Worm (Caenorhabditis elegans) whole organism, young adult: ENCODE measurements around the gene elo-6.

ENCODE experiments used
- C06A6.2 ChIP-seq: fragments of 200-800 bp; sonication (Bioruptor generic); conservative IDR thresholded peaks from 2 replicates; pipeline ENCODE4 v1.3.6; 2022; ENCODE audit warnings: missing genetic modification characterization, missing compliant biosample characterization
- F33H1.4 ChIP-seq: fragments of 200-800 bp; sonication (Bioruptor generic); IDR thresholded peaks from 2 replicates; pipeline ENCODE4 v1.3.6; 2022; ENCODE audit warnings: missing genetic modification reagents, missing genetic modification characterization, missing compliant biosample characterization
- F52B5.7 ChIP-seq: sonication (generic microtip); optimal IDR thresholded peaks from 2 replicates; lab custom pipeline; 2016; ENCODE audit warnings: mild to moderate bottlenecking, missing genetic modification characterization, missing compliant biosample characterization
- K11D2.4 ChIP-seq: fragments of 200-800 bp; sonication (Bioruptor generic); IDR thresholded peaks from 2 replicates; pipeline ENCODE4 v1.3.6; 2022; ENCODE audit warnings: missing genetic modification reagents, missing genetic modification characterization, missing compliant biosample characterization
- K12H6.12 ChIP-seq: fragments of 200-800 bp; sonication (Bioruptor generic); optimal IDR thresholded peaks from 2 replicates; lab custom pipeline; 2018; ENCODE audit warnings: mild to moderate bottlenecking, missing genetic modification characterization, missing compliant biosample characterization
- Y79H2A.3 ChIP-seq: fragments of 200-800 bp; sonication (Bioruptor generic); conservative IDR thresholded peaks from 2 replicates; pipeline ENCODE4 v1.3.6; 2022; ENCODE audit warnings: missing genetic modification reagents, missing genetic modification characterization, missing compliant biosample characterization
- ama-1 ChIP-seq, 3 experiments: fragments of 150-350 bp in 1 of 3; sonication (generic microtip) in 2 of 3; optimal IDR thresholded peaks; 2 replicates each; lab custom pipeline; 2014 to 2018; ENCODE audit warnings: missing biosample characterization in 2 of 3, missing genetic modification characterization in 2 of 3, missing genetic modification reagents in 2 of 3
- aptf-3 ChIP-seq: fragments of 200-800 bp; sonication (Bioruptor generic); IDR thresholded peaks from 2 replicates; pipeline ENCODE4 v1.3.6; 2022; ENCODE audit warnings: missing genetic modification characterization, missing compliant biosample characterization
- atf-7 ChIP-seq: sonication (generic microtip); optimal IDR thresholded peaks from 2 replicates; lab custom pipeline; 2017; ENCODE audit warnings: mild to moderate bottlenecking, missing genetic modification characterization, missing compliant biosample characterization
- ccch-3 ChIP-seq: fragments of 200-800 bp; sonication (Bioruptor generic); optimal IDR thresholded peaks from 2 replicates; lab custom pipeline; 2018; ENCODE audit warnings: mild to moderate bottlenecking, missing genetic modification characterization, missing compliant biosample characterization
- cebp-1 ChIP-seq, 2 experiments: fragments of 200-800 bp in 1 of 2; sonication (Bioruptor generic) in 1 of 2; sonication (generic microtip) in 1 of 2; IDR thresholded peaks in 1 of 2; optimal IDR thresholded peaks in 1 of 2; 2 replicates each; pipeline versions ENCODE4 v1.3.6 to Lab custom; 2017 to 2022; ENCODE audit warnings: missing compliant biosample characterization in 2 of 2, missing genetic modification characterization in 2 of 2, mild to moderate bottlenecking in 1 of 2, missing genetic modification reagents in 1 of 2, moderate library complexity in 1 of 2
- ceh-100 ChIP-seq: fragments of 200-800 bp; sonication (Bioruptor generic); IDR thresholded peaks from 2 replicates; pipeline ENCODE4 v1.3.6; 2022; ENCODE audit warnings: missing genetic modification reagents, missing genetic modification characterization, missing compliant biosample characterization
- ceh-40 ChIP-seq: fragments of 200-800 bp; sonication (Bioruptor generic); IDR thresholded peaks from 2 replicates; pipeline ENCODE4 v1.3.6; 2022; ENCODE audit warnings: missing genetic modification characterization, missing compliant biosample characterization
- ceh-79 ChIP-seq: sonication (generic microtip); optimal IDR thresholded peaks from 2 replicates; lab custom pipeline; 2017; ENCODE audit warnings: mild to moderate bottlenecking, missing genetic modification characterization, missing compliant biosample characterization
- ceh-91 ChIP-seq: fragments of 200-800 bp; sonication (Bioruptor generic); IDR thresholded peaks from 2 replicates; pipeline ENCODE4 v1.3.6; 2022; ENCODE audit warnings: missing genetic modification reagents, missing genetic modification characterization, missing compliant biosample characterization
- chd-7 ChIP-seq: sonication (generic microtip); optimal IDR thresholded peaks from 2 replicates; lab custom pipeline; 2016; ENCODE audit warnings: mild to moderate bottlenecking, missing genetic modification characterization, moderate library complexity, missing compliant biosample characterization
- efl-1 ChIP-seq: fragments of 150-350 bp; optimal IDR thresholded peaks from 2 replicates; lab custom pipeline; 2014; ENCODE audit warnings: missing biosample characterization, missing genetic modification reagents, missing genetic modification characterization
- egl-18 ChIP-seq: fragments of 200-800 bp; sonication (Bioruptor generic); IDR thresholded peaks from 2 replicates; pipeline ENCODE4 v1.3.6; 2022; ENCODE audit warnings: missing genetic modification reagents, missing genetic modification characterization, missing compliant biosample characterization
- ekl-4 ChIP-seq: fragments of 200-800 bp; sonication (Bioruptor generic); IDR thresholded peaks from 2 replicates; pipeline ENCODE4 v1.3.6; 2022; ENCODE audit warnings: missing genetic modification reagents, missing genetic modification characterization, missing compliant biosample characterization
- fkh-3 ChIP-seq: sonication (generic microtip); optimal IDR thresholded peaks from 2 replicates; lab custom pipeline; 2016; ENCODE audit warnings: mild to moderate bottlenecking, missing genetic modification characterization, missing compliant biosample characterization
- hlh-26 ChIP-seq: fragments of 200-800 bp; sonication (Bioruptor generic); conservative IDR thresholded peaks from 2 replicates; pipeline ENCODE4 v1.3.6; 2022; ENCODE audit warnings: missing genetic modification reagents, missing genetic modification characterization, missing compliant biosample characterization
- hrde-1 ChIP-seq: sonication (generic microtip); optimal IDR thresholded peaks from 2 replicates; lab custom pipeline; 2016; ENCODE audit warnings: missing genetic modification characterization, mild to moderate bottlenecking, missing compliant biosample characterization, moderate library complexity, missing genotype, missing genetic modification reagents, borderline replicate concordance
- let-526 ChIP-seq: fragments of 200-800 bp; sonication (Bioruptor generic); IDR thresholded peaks from 2 replicates; pipeline ENCODE4 v1.3.6; 2022; ENCODE audit warnings: missing genetic modification reagents, missing genetic modification characterization, missing compliant biosample characterization
- lin-26 ChIP-seq: fragments of 200-800 bp; sonication (Bioruptor generic); IDR thresholded peaks from 2 replicates; pipeline ENCODE4 v1.3.6; 2022; ENCODE audit warnings: missing genetic modification reagents, missing genetic modification characterization, missing compliant biosample characterization
- lin-35 ChIP-seq, 3 experiments: fragments of 150-350 bp in 2 of 3; sonication (generic microtip) in 1 of 3; optimal IDR thresholded peaks; 2 replicates each; lab custom pipeline; 2014 to 2018; ENCODE audit warnings: missing biosample characterization in 3 of 3, missing genetic modification characterization in 3 of 3, missing genetic modification reagents in 3 of 3
- lin-40 ChIP-seq: sonication (generic microtip); optimal IDR thresholded peaks from 2 replicates; lab custom pipeline; 2016; ENCODE audit warnings: missing genetic modification characterization, mild to moderate bottlenecking, missing compliant biosample characterization, missing genotype, missing genetic modification reagents
- lir-1 ChIP-seq: fragments of 200-800 bp; sonication (Bioruptor generic); conservative IDR thresholded peaks from 2 replicates; pipeline ENCODE4 v1.3.6; 2022; ENCODE audit warnings: missing genetic modification reagents, missing genetic modification characterization, missing compliant biosample characterization
- lsl-1 ChIP-seq: fragments of 200-800 bp; sonication (Bioruptor generic); optimal IDR thresholded peaks from 2 replicates; lab custom pipeline; 2018; ENCODE audit warnings: mild to moderate bottlenecking, missing genetic modification characterization, moderate library complexity, missing compliant biosample characterization
- lsy-27 ChIP-seq: sonication (generic microtip); optimal IDR thresholded peaks from 2 replicates; lab custom pipeline; 2017; ENCODE audit warnings: missing genetic modification characterization, mild to moderate bottlenecking, missing compliant biosample characterization, antibody characterized with exemption, missing genotype, borderline replicate concordance; ENCODE audit not compliant: insufficient read depth
- madf-6 ChIP-seq: fragments of 200-800 bp; sonication (Bioruptor generic); IDR thresholded peaks from 2 replicates; pipeline ENCODE4 v1.3.6; 2022; ENCODE audit warnings: missing genetic modification reagents, missing genetic modification characterization, missing compliant biosample characterization
- nfya-2 ChIP-seq: fragments of 200-800 bp; sonication (Bioruptor generic); IDR thresholded peaks from 2 replicates; pipeline ENCODE4 v1.3.6; 2022; ENCODE audit warnings: missing genetic modification reagents, missing genetic modification characterization, missing compliant biosample characterization
- nhr-179 ChIP-seq: sonication (generic microtip); optimal IDR thresholded peaks from 2 replicates; lab custom pipeline; 2016; ENCODE audit warnings: mild to moderate bottlenecking, missing genetic modification characterization, missing compliant biosample characterization
- pbrm-1 ChIP-seq: fragments of 200-800 bp; sonication (Bioruptor generic); IDR thresholded peaks from 2 replicates; pipeline ENCODE4 v1.3.6; 2022; ENCODE audit warnings: missing genetic modification reagents, missing genetic modification characterization, missing compliant biosample characterization
- rec-8 ChIP-seq, 2 experiments: sonication (generic microtip); optimal IDR thresholded peaks; 2 replicates each; lab custom pipeline; 2016; ENCODE audit warnings: mild to moderate bottlenecking in 2 of 2, missing genetic modification characterization in 2 of 2, missing genetic modification reagents in 2 of 2, missing genotype in 2 of 2, missing biosample characterization in 1 of 2, missing compliant biosample characterization in 1 of 2, moderate library complexity in 1 of 2
- repo-1 ChIP-seq: sonication (generic microtip); optimal IDR thresholded peaks from 2 replicates; lab custom pipeline; 2017; ENCODE audit warnings: mild to moderate bottlenecking, missing genetic modification characterization, missing compliant biosample characterization
- sdz-38 ChIP-seq: sonication (generic microtip); optimal IDR thresholded peaks from 2 replicates; lab custom pipeline; 2016; ENCODE audit warnings: missing genotype, missing genetic modification characterization, missing compliant biosample characterization
- snpc-1.1 ChIP-seq: sonication (generic microtip); optimal IDR thresholded peaks from 2 replicates; lab custom pipeline; 2017; ENCODE audit warnings: missing genetic modification characterization, mild to moderate bottlenecking, missing compliant biosample characterization, antibody characterized with exemption, moderate library complexity, missing genotype, missing genetic modification reagents; ENCODE audit not compliant: insufficient read depth
- snpc-3.4 ChIP-seq: sonication (generic microtip); optimal IDR thresholded peaks from 2 replicates; lab custom pipeline; 2017; ENCODE audit warnings: missing genetic modification characterization, mild to moderate bottlenecking, missing compliant biosample characterization, antibody characterized with exemption, moderate library complexity, missing genotype, missing genetic modification reagents
- snpc-4 ChIP-seq, 5 experiments: fragments of 150-350 bp in 1 of 5; sonication (generic microtip) in 4 of 5; optimal IDR thresholded peaks; 2 replicates each; lab custom pipeline; 2014 to 2018; ENCODE audit warnings: missing genetic modification characterization in 5 of 5, missing biosample characterization in 3 of 5, antibody characterized with exemption in 2 of 5, mild to moderate bottlenecking in 2 of 5, missing compliant biosample characterization in 2 of 5, missing genotype in 2 of 5, moderate library complexity in 2 of 5, missing genetic modification reagents in 1 of 5
- somi-1 ChIP-seq: fragments of 200-800 bp; sonication (Bioruptor generic); optimal IDR thresholded peaks from 2 replicates; lab custom pipeline; 2018; ENCODE audit warnings: mild to moderate bottlenecking, missing genetic modification characterization, missing compliant biosample characterization
- sptf-2 ChIP-seq: fragments of 200-800 bp; sonication (Bioruptor generic); optimal IDR thresholded peaks from 2 replicates; lab custom pipeline; 2018; ENCODE audit warnings: mild to moderate bottlenecking, missing genetic modification characterization, missing compliant biosample characterization
- tlf-1 ChIP-seq: fragments of 200-800 bp; sonication (Bioruptor generic); optimal IDR thresholded peaks from 2 replicates; lab custom pipeline; 2018; ENCODE audit warnings: mild to moderate bottlenecking, missing genetic modification characterization, missing compliant biosample characterization
- unc-130 ChIP-seq: sonication (generic microtip); optimal IDR thresholded peaks from 2 replicates; lab custom pipeline; 2016; ENCODE audit warnings: missing genetic modification reagents, missing genetic modification characterization, missing compliant biosample characterization
- unc-62 ChIP-seq: fragments of 150-350 bp; optimal IDR thresholded peaks from 2 replicates; lab custom pipeline; 2014; ENCODE audit warnings: missing biosample characterization, missing genetic modification reagents, missing genetic modification characterization
- ztf-25 ChIP-seq: fragments of 200-800 bp; sonication (Bioruptor generic); IDR thresholded peaks from 2 replicates; pipeline ENCODE4 v1.3.6; 2022; ENCODE audit warnings: missing genetic modification reagents, missing genetic modification characterization, missing compliant biosample characterization
- ztf-6 ChIP-seq: fragments of 200-800 bp; sonication (Bioruptor generic); IDR thresholded peaks from 2 replicates; pipeline ENCODE4 v1.3.6; 2022; ENCODE audit warnings: missing genetic modification reagents, missing genetic modification characterization, missing compliant biosample characterization

The elo-6 gene

ce11 chrIV:5364135-5364609 lies 24.2 kb downstream of the elo-6 start, which contains the start of the genes hda-6 and F41H10.4:
Gene hda-6 (minus strand): TSS chrIV:5364306.
Gene F41H10.4 (plus strand): TSS chrIV:5364559.
- TF ChIP-seq ccch-3 (GFP tag; lab: Kevin White, UChicago), result no peak
- TF ChIP-seq snpc-3.4 (tag; lab: Kevin White, UChicago), result peak; percentile 78
- peak; percentile 55; the same call in 1 of the 2 replicates for TF ChIP-seq ekl-4
- no peak for TF ChIP-seq ceh-79 (tag; lab: Kevin White, UChicago)
- TF ChIP-seq hrde-1 (tag; lab: Kevin White, UChicago), result no peak
- no peak for TF ChIP-seq nhr-179 (tag; lab: Kevin White, UChicago)
- TF ChIP-seq cebp-1 (GFP tag; IDR thresholded peaks at IDR 0.05; lab: Robert Waterston, UW), result no peak
- peak; percentile 57 for TF ChIP-seq cebp-1 (tag; optimal IDR thresholded peaks at IDR 0.05; lab: Kevin White, UChicago)
- TF ChIP-seq lin-35 (GFP tag; optimal IDR thresholded peaks at IDR 0.05; lab: Kevin White, UChicago), result no peak
- TF ChIP-seq ceh-91, result 0 out of 2 replicates have a peak, but pooled peaks have one; percentile 8
- peak; percentile 34 for TF ChIP-seq efl-1 (GFP tag; lab: Kevin White, UChicago)
- TF ChIP-seq unc-130 (GFP tag; lab: Kevin White, UChicago), result peak; percentile 55
- TF ChIP-seq snpc-1.1 (tag; lab: Kevin White, UChicago), result peak; percentile 65
- no peak for TF ChIP-seq sptf-2
- TF ChIP-seq K11D2.4, result 0 out of 2 replicates have a peak, but pooled peaks have one; percentile 13
- peak; percentile 24 for TF ChIP-seq K12H6.12 (tag; lab: Kevin White, UChicago)
- peak; percentile 51 for TF ChIP-seq lin-40 (tag; lab: Kevin White, UChicago)
- peak; percentile 44 for TF ChIP-seq F33H1.4
- no peak for TF ChIP-seq nfya-2
- no peak for TF ChIP-seq C06A6.2
- TF ChIP-seq lin-26, result no peak
- peak; percentile 31; the same call in 1 of the 2 replicates for TF ChIP-seq pbrm-1
- no peak for TF ChIP-seq hlh-26 (GFP tag; lab: Robert Waterston, UW)
- TF ChIP-seq fkh-3 (tag; lab: Kevin White, UChicago), result no peak
- TF ChIP-seq ceh-100, result 0 out of 2 replicates have a peak, but pooled peaks have one; percentile 11
- TF ChIP-seq snpc-4 (GFP tag; optimal IDR thresholded peaks at IDR 0.05; lab: Kevin White, UChicago), result no peak
- peak; percentile 33 to 86 (median 68) for TF ChIP-seq snpc-4 (tag; optimal IDR thresholded peaks at IDR 0.05; lab: Kevin White, UChicago)
- no peak for TF ChIP-seq somi-1 (GFP tag; lab: Kevin White, UChicago)
- TF ChIP-seq atf-7 (tag; lab: Kevin White, UChicago), result no peak
- TF ChIP-seq lsy-27 (tag; lab: Kevin White, UChicago), result peak; percentile 4
- TF ChIP-seq F52B5.7 (tag; lab: Kevin White, UChicago), result no peak
- no peak for TF ChIP-seq Y79H2A.3 (GFP tag; lab: Robert Waterston, UW)
- TF ChIP-seq ceh-40 (GFP tag; lab: Robert Waterston, UW), result no peak
- TF ChIP-seq chd-7 (tag; lab: Kevin White, UChicago), result no peak
- TF ChIP-seq egl-18 (GFP tag; lab: Robert Waterston, UW), result no peak
- TF ChIP-seq rec-8 (tag; optimal IDR thresholded peaks at IDR 0.05; lab: Kevin White, UChicago), result no peak
- no peak for TF ChIP-seq let-526
- peak; percentile 54 for TF ChIP-seq lsl-1 (GFP tag; lab: Kevin White, UChicago)
- TF ChIP-seq ztf-6 (GFP tag; lab: Robert Waterston, UW), result no peak
- peak; percentile 59; the same call in 1 of the 2 replicates for TF ChIP-seq madf-6
- no peak for TF ChIP-seq ztf-25
- TF ChIP-seq unc-62 (GFP tag; lab: Kevin White, UChicago), result no peak
- no peak for TF ChIP-seq sdz-38 (tag; lab: Kevin White, UChicago)
- TF ChIP-seq repo-1, result no peak
- TF ChIP-seq aptf-3 (GFP tag; lab: Robert Waterston, UW), result no peak
- TF ChIP-seq ama-1 (optimal IDR thresholded peaks at IDR 0.05; lab: Kevin White, UChicago), result no peak
- TF ChIP-seq ama-1 (GFP tag; optimal IDR thresholded peaks at IDR 0.05; lab: Kevin White, UChicago), result no peak
- no peak for TF ChIP-seq lir-1
- TF ChIP-seq tlf-1 (GFP tag; lab: Kevin White, UChicago), result peak; percentile 15
